Fruit fly (Drosophila melanogaster) whole organism, embryonic: ENCODE data around the gene prg.

ENCODE experiments used
- CG14050 ChIP-seq: fragments of 200-800 bp; sonication (Bioruptor generic); IDR thresholded peaks from 3 replicates; pipeline ENCODE4 v1.3.6; 2022; ENCODE audit warnings: missing biosample characterization, missing genetic modification characterization
- Fer2 ChIP-seq: fragments of 200-800 bp; sonication (Bioruptor generic); optimal IDR thresholded peaks from 2 replicates; lab custom pipeline; 2018; ENCODE audit warnings: missing biosample characterization, mild to moderate bottlenecking, missing genetic modification characterization, moderate library complexity
- gce ChIP-seq: fragments of 200-800 bp; sonication (Bioruptor generic); IDR thresholded peaks from 3 replicates; pipeline ENCODE4 v1.3.6; 2022; ENCODE audit warnings: missing biosample characterization, missing genetic modification characterization

- TF ChIP-seq CG14050 (no peak), gce (GFP tag; lab: Robert Waterston, UW) (no peak), Fer2 (tag; lab: Kevin White, UChicago) (no peak)
Observed at dm6 chr2L:8432130-8432529, 32.2 kb upstream of the prg start.
